Fruit fly (Drosophila melanogaster) whole organism, embryonic: ENCODE measurements around the gene STUB1.

Experiments used
- BtbVII ChIP-seq: fragments of 200-800 bp; sonication (Bioruptor generic); optimal IDR thresholded peaks from 3 replicates; lab custom pipeline; 2017; ENCODE audit warnings: missing biosample characterization, mild to moderate bottlenecking, missing genetic modification characterization
- CG1024 ChIP-seq: fragments of 200-800 bp; sonication (Bioruptor generic); IDR thresholded peaks from 2 replicates; pipeline ENCODE4 v1.3.6; 2022; ENCODE audit warnings: missing biosample characterization, missing genetic modification characterization
- CG10274 ChIP-seq: fragments of 200-800 bp; sonication (Bioruptor generic); optimal IDR thresholded peaks from 3 replicates; lab custom pipeline; 2017; ENCODE audit warnings: missing biosample characterization, mild to moderate bottlenecking, missing genetic modification characterization
- CG11695 ChIP-seq: fragments of 200-800 bp; sonication (Bioruptor generic); IDR thresholded peaks from 3 replicates; pipeline ENCODE4 v1.3.6; 2022; ENCODE audit warnings: missing biosample characterization, missing genetic modification characterization
- CG1233 ChIP-seq: fragments of 200-800 bp; sonication (Bioruptor generic); optimal IDR thresholded peaks from 4 replicates; lab custom pipeline; 2018; ENCODE audit warnings: missing biosample characterization, mild to moderate bottlenecking, missing genetic modification characterization
- CG13424 ChIP-seq: fragments of 200-800 bp; sonication (Bioruptor generic); optimal IDR thresholded peaks from 2 replicates; lab custom pipeline; 2019; ENCODE audit warnings: missing biosample characterization, mild to moderate bottlenecking, missing genetic modification characterization, moderate library complexity
- CG15601 ChIP-seq: fragments of 200-800 bp; sonication (Bioruptor generic); optimal IDR thresholded peaks from 3 replicates; lab custom pipeline; 2019; ENCODE audit warnings: missing biosample characterization, mild to moderate bottlenecking, missing genetic modification characterization, moderate library complexity
- CG17385 ChIP-seq: fragments of 200-800 bp; sonication (Bioruptor generic); optimal IDR thresholded peaks from 3 replicates; lab custom pipeline; 2018; ENCODE audit warnings: missing biosample characterization, mild to moderate bottlenecking, missing genetic modification characterization
- CG32772 ChIP-seq: fragments of 200-800 bp; sonication (Bioruptor generic); IDR thresholded peaks from 2 replicates; pipeline ENCODE4 v1.3.6; 2022; ENCODE audit warnings: missing biosample characterization, missing genetic modification characterization
- CG6854 ChIP-seq: fragments of 200-800 bp; sonication (Bioruptor generic); optimal IDR thresholded peaks from 3 replicates; lab custom pipeline; 2017; ENCODE audit warnings: missing biosample characterization, mild to moderate bottlenecking, missing genetic modification characterization
- CG7745 ChIP-seq: fragments of 200-800 bp; sonication (Bioruptor generic); optimal IDR thresholded peaks from 2 replicates; lab custom pipeline; 2018; ENCODE audit warnings: missing biosample characterization, mild to moderate bottlenecking, missing genetic modification characterization, moderate library complexity
- CG7928 ChIP-seq: fragments of 200-800 bp; sonication (Bioruptor generic); optimal IDR thresholded peaks from 2 replicates; lab custom pipeline; 2017; ENCODE audit warnings: missing biosample characterization, mild to moderate bottlenecking, missing genetic modification characterization
- Camta ChIP-seq: fragments of 200-800 bp; sonication (Bioruptor generic); optimal IDR thresholded peaks from 2 replicates; lab custom pipeline; 2016; ENCODE audit warnings: missing biosample characterization, missing genetic modification characterization
- HmgZ ChIP-seq: fragments of 200-800 bp; sonication (Bioruptor generic); optimal IDR thresholded peaks from 2 replicates; lab custom pipeline; 2018; ENCODE audit warnings: missing biosample characterization, mild to moderate bottlenecking, missing genetic modification characterization
- MBD-R2 ChIP-seq: fragments of 200-800 bp; sonication (Bioruptor generic); IDR thresholded peaks from 2 replicates; pipeline ENCODE4 v1.3.6; 2022; ENCODE audit warnings: missing biosample characterization, missing genetic modification characterization
- Meics ChIP-seq: fragments of 200-800 bp; sonication (Bioruptor generic); optimal IDR thresholded peaks from 2 replicates; lab custom pipeline; 2017; ENCODE audit warnings: missing biosample characterization, mild to moderate bottlenecking, missing genetic modification characterization
- Mes4 ChIP-seq: fragments of 200-800 bp; sonication (Bioruptor generic); optimal IDR thresholded peaks from 2 replicates; lab custom pipeline; 2016; ENCODE audit warnings: missing biosample characterization, missing genetic modification characterization
- Oaz ChIP-seq: fragments of 200-800 bp; sonication (Bioruptor generic); IDR thresholded peaks from 2 replicates; pipeline ENCODE4 v1.3.6; 2022; ENCODE audit warnings: missing biosample characterization, missing genetic modification characterization
- Optix ChIP-seq: fragments of 200-800 bp; sonication (Bioruptor generic); IDR thresholded peaks from 3 replicates; pipeline ENCODE4 v1.3.6; 2022; ENCODE audit warnings: missing biosample characterization, missing genetic modification characterization
- Scr ChIP-seq: fragments of 200-800 bp; sonication (Bioruptor generic); IDR thresholded peaks from 2 replicates; pipeline ENCODE4 v1.3.6; 2022; ENCODE audit warnings: missing biosample characterization, missing genetic modification characterization; ENCODE audit not compliant: partially characterized antibody
- Spps ChIP-seq: fragments of 200-800 bp; sonication (Bioruptor generic); optimal IDR thresholded peaks from 2 replicates; lab custom pipeline; 2018; ENCODE audit warnings: missing biosample characterization, mild to moderate bottlenecking, missing genetic modification characterization
- Sry-δ ChIP-seq: fragments of 200-800 bp; sonication (Bioruptor generic); optimal IDR thresholded peaks from 2 replicates; lab custom pipeline; 2016; ENCODE audit warnings: missing biosample characterization, missing genetic modification characterization
- YL-1 ChIP-seq: fragments of 200-800 bp; sonication (Bioruptor generic); optimal IDR thresholded peaks from 3 replicates; lab custom pipeline; 2017; ENCODE audit warnings: missing biosample characterization, mild to moderate bottlenecking, missing genetic modification characterization
- abd-A ChIP-seq: fragments of 200-800 bp; sonication (Bioruptor generic); optimal IDR thresholded peaks from 3 replicates; lab custom pipeline; 2019; ENCODE audit warnings: missing biosample characterization, mild to moderate bottlenecking, missing genetic modification characterization, moderate library complexity
- ac ChIP-seq: fragments of 200-800 bp; sonication (Bioruptor generic); optimal IDR thresholded peaks from 3 replicates; lab custom pipeline; 2017; ENCODE audit warnings: missing biosample characterization, mild to moderate bottlenecking, missing genetic modification characterization
- ase ChIP-seq: fragments of 200-800 bp; sonication (Bioruptor generic); IDR thresholded peaks from 3 replicates; pipeline ENCODE4 v1.3.6; 2022; ENCODE audit warnings: missing biosample characterization, missing genetic modification characterization
- cato ChIP-seq: fragments of 200-800 bp; sonication (Bioruptor generic); optimal IDR thresholded peaks from 2 replicates; lab custom pipeline; 2016; ENCODE audit warnings: missing biosample characterization, missing genetic modification characterization, borderline replicate concordance
- dmrt11E ChIP-seq: fragments of 200-800 bp; sonication (Bioruptor generic); optimal IDR thresholded peaks from 3 replicates; lab custom pipeline; 2018; ENCODE audit warnings: missing biosample characterization, mild to moderate bottlenecking, missing genetic modification characterization, moderate library complexity
- dysf ChIP-seq: fragments of 200-800 bp; sonication (Bioruptor generic); IDR thresholded peaks from 3 replicates; pipeline ENCODE4 v1.3.6; 2022; ENCODE audit warnings: missing biosample characterization, missing genetic modification characterization
- fd64A ChIP-seq: fragments of 200-800 bp; sonication (Bioruptor generic); optimal IDR thresholded peaks from 3 replicates; lab custom pipeline; 2018; ENCODE audit warnings: missing biosample characterization, mild to moderate bottlenecking, missing genetic modification characterization
- kni ChIP-seq: fragments of 200-800 bp; sonication (Bioruptor generic); optimal IDR thresholded peaks from 3 replicates; lab custom pipeline; 2017; ENCODE audit warnings: mild to moderate bottlenecking, missing biosample characterization, missing genetic modification reagents, missing genetic modification characterization
- lola ChIP-seq, 3 experiments: fragments of >200 bp in 2 of 3; fragments of 200-800 bp in 1 of 3; sonication (Bioruptor generic) in 1 of 3; optimal IDR thresholded peaks; 2 replicates each; lab custom pipeline; 2017 to 2019; ENCODE audit warnings: missing biosample characterization in 3 of 3, missing genetic modification characterization in 3 of 3, mild to moderate bottlenecking in 1 of 3, moderate library complexity in 1 of 3
- mld ChIP-seq: fragments of 200-800 bp; sonication (Bioruptor generic); IDR thresholded peaks from 3 replicates; pipeline ENCODE4 v1.3.6; 2022; ENCODE audit warnings: missing biosample characterization, missing genetic modification characterization; ENCODE audit not compliant: partially characterized antibody
- nmo ChIP-seq: fragments of 200-800 bp; sonication (Bioruptor generic); optimal IDR thresholded peaks from 2 replicates; lab custom pipeline; 2018; ENCODE audit warnings: missing biosample characterization, mild to moderate bottlenecking, missing genetic modification characterization, moderate library complexity
- otp ChIP-seq: fragments of 200-800 bp; sonication (Bioruptor generic); IDR thresholded peaks from 3 replicates; pipeline ENCODE4, ENCODE4 v1.3.6; 2022; ENCODE audit warnings: missing biosample characterization, missing genetic modification characterization
- pfk ChIP-seq: fragments of 200-800 bp; sonication (Bioruptor generic); optimal IDR thresholded peaks from 2 replicates; lab custom pipeline; 2018; ENCODE audit warnings: missing biosample characterization, mild to moderate bottlenecking, missing genetic modification characterization, moderate library complexity
- pita ChIP-seq: fragments of 200-800 bp; sonication (Bioruptor generic); optimal IDR thresholded peaks from 2 replicates; lab custom pipeline; 2017; ENCODE audit warnings: missing biosample characterization, mild to moderate bottlenecking, missing genetic modification characterization
- pzg ChIP-seq: fragments of 200-800 bp; sonication (Bioruptor generic); optimal IDR thresholded peaks from 3 replicates; lab custom pipeline; 2018; ENCODE audit warnings: missing biosample characterization, mild to moderate bottlenecking, missing genetic modification characterization, moderate library complexity
- sens ChIP-seq: fragments of 200-800 bp; sonication (Bioruptor generic); peaks from one replicate; lab custom pipeline; 2016; ENCODE audit warnings: missing biosample characterization, missing genetic modification characterization
- shn ChIP-seq: fragments of 200-800 bp; sonication (Bioruptor generic); optimal IDR thresholded peaks from 3 replicates; lab custom pipeline; 2016; ENCODE audit warnings: missing biosample characterization, missing genetic modification characterization
- sisA ChIP-seq: fragments of 200-800 bp; sonication (Bioruptor generic); IDR thresholded peaks from 2 replicates; pipeline ENCODE4 v1.3.6; 2022; ENCODE audit warnings: missing biosample characterization, missing genetic modification characterization
- sug ChIP-seq: fragments of 200-800 bp; optimal IDR thresholded peaks from 2 replicates; lab custom pipeline; 2019; ENCODE audit warnings: missing biosample characterization, mild to moderate bottlenecking, missing genetic modification characterization, moderate library complexity
- tup ChIP-seq: fragments of 200-800 bp; sonication (Bioruptor generic); optimal IDR thresholded peaks from 2 replicates; lab custom pipeline; 2016; ENCODE audit warnings: missing biosample characterization, mild to moderate bottlenecking, missing genetic modification characterization, moderate library complexity
- twi ChIP-seq: fragments of 200-800 bp; optimal IDR thresholded peaks from 2 replicates; lab custom pipeline; 2019; ENCODE audit warnings: missing biosample characterization, mild to moderate bottlenecking, missing genetic modification characterization, moderate library complexity
- tx ChIP-seq: fragments of 200-800 bp; sonication (Bioruptor generic); optimal IDR thresholded peaks from 2 replicates; lab custom pipeline; 2016; ENCODE audit warnings: missing biosample characterization, missing genetic modification characterization
- unc-4 ChIP-seq: fragments of 200-800 bp; sonication (Bioruptor generic); IDR thresholded peaks from 2 replicates; pipeline ENCODE4 v1.3.6; 2022; ENCODE audit warnings: missing biosample characterization, missing genetic modification characterization; ENCODE audit not compliant: partially characterized antibody
- wor ChIP-seq: fragments of 200-800 bp; sonication (Bioruptor generic); IDR thresholded peaks from 2 replicates; pipeline ENCODE4 v1.3.6; 2022; ENCODE audit warnings: missing biosample characterization, missing genetic modification characterization
- zen2 ChIP-seq: fragments of 200-800 bp; sonication (Bioruptor generic); IDR thresholded peaks from 3 replicates; pipeline ENCODE4 v1.3.6; 2022; ENCODE audit warnings: missing biosample characterization, missing genetic modification characterization; ENCODE audit not compliant: partially characterized antibody

Gene STUB1

dm6 chr2L:10439174-10439573, 1.8 kb downstream of the STUB1 start, which contains the start of gene Nse4 (continued):
- TF ChIP-seq shn (GFP tag; lab: Kevin White, UChicago) = no peak
- peak; percentile 80; the same call in 2 of the 3 replicates for TF ChIP-seq mld
- no peak for TF ChIP-seq dysf (GFP tag; lab: Robert Waterston, UW)
- no peak for TF ChIP-seq CG1233 (GFP tag; lab: Kevin White, UChicago)
- peak; percentile 5 for TF ChIP-seq HmgZ (tag; lab: Kevin White, UChicago)
- peak; percentile 2 for TF ChIP-seq sug
- peak; percentile 15 for TF ChIP-seq nmo (GFP tag; lab: Kevin White, UChicago)
- no peak for TF ChIP-seq CG6854 (GFP tag; lab: Kevin White, UChicago)
- TF ChIP-seq CG1024 (GFP tag; lab: Robert Waterston, UW) = peak; percentile 86
- peak; percentile 70 for TF ChIP-seq pfk (GFP tag; lab: Kevin White, UChicago)
- peak; percentile 77 for TF ChIP-seq zen2 (GFP tag; lab: Robert Waterston, UW)
- peak; percentile 38 for TF ChIP-seq Sry-δ (GFP tag; lab: Kevin White, UChicago)
- peak; percentile 69 for TF ChIP-seq MBD-R2 (GFP tag; lab: Robert Waterston, UW)
- no peak for TF ChIP-seq CG7745 (tag; lab: Kevin White, UChicago)
- TF ChIP-seq unc-4 (GFP tag; lab: Robert Waterston, UW) = peak; percentile 74
- TF ChIP-seq pzg (GFP tag; lab: Kevin White, UChicago) = peak; percentile 61
- TF ChIP-seq Scr (GFP tag; lab: Robert Waterston, UW) = peak; percentile 79
- no peak for TF ChIP-seq otp (GFP tag; lab: Robert Waterston, UW)
- TF ChIP-seq Oaz (GFP tag; lab: Robert Waterston, UW) = no peak

dm6 chr2L:10442048-10442790, 4.9 kb downstream of the STUB1 start, which contains the start of gene loh:
Gene loh, plus strand, starts transcription at chr2L:10442534.
- TF ChIP-seq Camta (GFP tag; lab: Kevin White, UChicago) (no peak), dmrt11E (tag; lab: Kevin White, UChicago) (peak; percentile 35), abd-A (tag; lab: Kevin White, UChicago) (no peak), CG7928 (GFP tag; lab: Kevin White, UChicago) (no peak), Oaz (GFP tag; lab: Robert Waterston, UW) (no peak), dysf (GFP tag; lab: Robert Waterston, UW) (no peak; the same call in 1 of the 3 replicates), tx (GFP tag; lab: Kevin White, UChicago) (no peak), sens (GFP tag; lab: Kevin White, UChicago) (peak; percentile 75), CG13424 (tag; lab: Kevin White, UChicago) (peak; percentile 73), sisA (GFP tag; lab: Robert Waterston, UW) (no peak), BtbVII (GFP tag; lab: Kevin White, UChicago) (peak; percentile 46), pita (GFP tag; lab: Kevin White, UChicago) (no peak), cato (GFP tag; lab: Kevin White, UChicago) (peak; percentile 21), CG17385 (GFP tag; lab: Kevin White, UChicago) (peak; percentile 65), lola (GFP tag; optimal IDR thresholded peaks at IDR 0.05; lab: Kevin White, UChicago) (peak in 1 of 3 experiments; percentile 79), CG15601 (tag; lab: Kevin White, UChicago) (peak; percentile 56), Mes4 (GFP tag; lab: Kevin White, UChicago) (no peak), fd64A (GFP tag; lab: Kevin White, UChicago) (no peak), ac (GFP tag; lab: Kevin White, UChicago) (no peak), Meics (GFP tag; lab: Kevin White, UChicago) (no peak), CG32772 (GFP tag; lab: Robert Waterston, UW) (no peak; the same call in 1 of the 2 replicates), ase (GFP tag; lab: Robert Waterston, UW) (no peak), wor (no peak), YL-1 (GFP tag; lab: Kevin White, UChicago) (no peak), Spps (tag; lab: Kevin White, UChicago) (peak; percentile 38), Optix (no peak), CG10274 (GFP tag; lab: Kevin White, UChicago) (no peak), CG11695 (GFP tag; lab: Robert Waterston, UW) (peak; percentile 49; the same call in 1 of the 3 replicates), kni (GFP tag; lab: Kevin White, UChicago) (no peak), tup (GFP tag; lab: Kevin White, UChicago) (no peak), twi (tag; lab: Kevin White, UChicago) (peak; percentile 42)
